Fruit fly (Drosophila melanogaster) whole organism, adult: ENCODE data around the gene Nab2.

Experiments
- CG1620 ChIP-seq: fragments of 200-800 bp; sonication (Bioruptor generic); optimal IDR thresholded peaks from 2 replicates; lab custom pipeline; 2016; ENCODE audit warnings: missing biosample characterization, missing genetic modification characterization
- kay ChIP-seq: fragments of 200-800 bp; sonication (Bioruptor generic); peaks from one replicate; lab custom pipeline; 2016; ENCODE audit warnings: missing biosample characterization, missing genetic modification characterization, borderline replicate concordance

dm6 chr3R:24284164-24284563 is 34.1 kb downstream of the Nab2 start:
- no peak for TF ChIP-seq kay (GFP tag; lab: Kevin White, UChicago)
- no peak for TF ChIP-seq CG1620
